Worm (Caenorhabditis elegans): Measurements from ENCODE around the gene vav-1.

DNA sequence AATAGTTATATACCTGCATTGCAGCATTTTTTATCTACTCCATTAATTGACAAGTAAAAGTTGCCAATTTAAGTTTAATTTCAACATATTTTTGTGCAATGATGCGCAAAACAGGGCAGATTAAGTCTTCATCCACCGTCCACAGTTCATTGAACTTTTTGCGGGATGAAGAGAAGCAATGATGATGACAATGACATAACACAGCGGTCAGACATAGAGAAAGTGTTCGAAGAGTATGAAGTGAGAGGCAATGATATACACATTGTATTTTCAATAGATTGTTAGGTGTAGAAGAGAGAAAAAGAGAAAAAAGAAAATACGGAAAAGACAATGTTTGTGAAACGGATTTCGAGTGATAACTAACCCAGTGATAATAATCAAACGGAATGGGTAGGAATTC is 5.0 kb downstream of the vav-1 start:
- TF ChIP-seq Y48G9A.11 (GFP tag; IDR thresholded peaks at IDR 0.05): no peak
- TF ChIP-seq fos-1 (tag; optimal IDR thresholded peaks at IDR 0.05): no peak
- no peak for TF ChIP-seq lin-29 (GFP tag; IDR thresholded peaks at IDR 0.05)
- TF ChIP-seq ztf-7 (tag; optimal IDR thresholded peaks at IDR 0.05): no peak
